Fruit fly (Drosophila melanogaster) whole organism, embryonic: Measurements from ENCODE around the gene CG32639.
A peak's percentile ranks its signal among the peaks of the same experiment; 100 is the strongest.

Source experiments
- Blimp-1 ChIP-seq: fragments of 200-800 bp; sonication (Bioruptor generic); optimal IDR thresholded peaks from 3 replicates; lab custom pipeline; 2018; ENCODE audit warnings: missing biosample characterization, missing genetic modification characterization, mild to moderate bottlenecking, moderate library complexity, missing genetic modification reagents
- CG10267 ChIP-seq: fragments of 200-800 bp; sonication (Bioruptor generic); optimal IDR thresholded peaks from 2 replicates; lab custom pipeline; 2018; ENCODE audit warnings: missing biosample characterization, mild to moderate bottlenecking, missing genetic modification characterization, moderate library complexity
- CG10543 ChIP-seq: fragments of 200-800 bp; sonication (Bioruptor generic); optimal IDR thresholded peaks from 3 replicates; lab custom pipeline; 2017; ENCODE audit warnings: missing biosample characterization, mild to moderate bottlenecking, missing genetic modification characterization, moderate library complexity
- CG10979 ChIP-seq: fragments of 200-800 bp; sonication (Bioruptor generic); optimal IDR thresholded peaks from 2 replicates; lab custom pipeline; 2018; ENCODE audit warnings: missing biosample characterization, mild to moderate bottlenecking, missing genetic modification characterization, moderate library complexity
- CG12391 ChIP-seq: fragments of 200-800 bp; sonication (Bioruptor generic); optimal IDR thresholded peaks from 3 replicates; lab custom pipeline; 2018; ENCODE audit warnings: missing biosample characterization, mild to moderate bottlenecking, missing genetic modification characterization, moderate library complexity
- CG13296 ChIP-seq: fragments of 200-800 bp; sonication (Bioruptor generic); optimal IDR thresholded peaks from 3 replicates; lab custom pipeline; 2018; ENCODE audit warnings: missing biosample characterization, mild to moderate bottlenecking, missing genetic modification characterization
- CG14441 ChIP-seq: fragments of 200-800 bp; sonication (Bioruptor generic); IDR thresholded peaks from 2 replicates; pipeline ENCODE4 v1.3.6; 2022; ENCODE audit warnings: missing biosample characterization, missing genetic modification characterization
- CG1602 ChIP-seq: fragments of 200-800 bp; sonication (Bioruptor generic); optimal IDR thresholded peaks from 3 replicates; lab custom pipeline; 2016; ENCODE audit warnings: missing biosample characterization, missing genetic modification characterization
- CG17361 ChIP-seq: fragments of 200-800 bp; sonication (Bioruptor generic); IDR thresholded peaks from 3 replicates; pipeline ENCODE4 v1.3.6; 2022; ENCODE audit warnings: missing biosample characterization, missing genetic modification characterization
- CG18262 ChIP-seq: fragments of 200-800 bp; optimal IDR thresholded peaks from 3 replicates; lab custom pipeline; 2019; ENCODE audit warnings: missing biosample characterization, mild to moderate bottlenecking, missing genetic modification characterization, moderate library complexity
- CG2202 ChIP-seq: fragments of 200-800 bp; sonication (Bioruptor generic); optimal IDR thresholded peaks from 2 replicates; lab custom pipeline; 2018; ENCODE audit warnings: missing biosample characterization, mild to moderate bottlenecking, missing genetic modification characterization
- CG30020 ChIP-seq: fragments of 200-800 bp; optimal IDR thresholded peaks from 2 replicates; lab custom pipeline; 2019; ENCODE audit warnings: missing biosample characterization, mild to moderate bottlenecking, missing genetic modification characterization, moderate library complexity
- CG3847 ChIP-seq: fragments of 200-800 bp; sonication (Bioruptor generic); IDR thresholded peaks from 2 replicates; pipeline ENCODE4 v1.3.6; 2022; ENCODE audit warnings: missing biosample characterization, missing genetic modification characterization
- CG4424 ChIP-seq: fragments of 200-800 bp; sonication (Bioruptor generic); optimal IDR thresholded peaks from 3 replicates; lab custom pipeline; 2016; ENCODE audit warnings: missing biosample characterization, missing genetic modification characterization
- CG5245 ChIP-seq: fragments of 200-800 bp; sonication (Bioruptor generic); optimal IDR thresholded peaks from 3 replicates; lab custom pipeline; 2016; ENCODE audit warnings: missing biosample characterization, missing genetic modification characterization
- CG6654 ChIP-seq: fragments of 200-800 bp; sonication (Bioruptor generic); optimal IDR thresholded peaks from 2 replicates; lab custom pipeline; 2017; ENCODE audit warnings: missing biosample characterization, mild to moderate bottlenecking, missing genetic modification characterization
- CG9817 ChIP-seq: fragments of 200-800 bp; sonication (Bioruptor generic); optimal IDR thresholded peaks from 2 replicates; lab custom pipeline; 2018; ENCODE audit warnings: missing biosample characterization, mild to moderate bottlenecking, missing genetic modification characterization, moderate library complexity
- Dek ChIP-seq: fragments of 200-800 bp; sonication (Bioruptor generic); optimal IDR thresholded peaks from 3 replicates; lab custom pipeline; 2019; ENCODE audit warnings: missing biosample characterization, mild to moderate bottlenecking, missing genetic modification characterization, moderate library complexity
- Drgx ChIP-seq: fragments of 200-800 bp; sonication (Bioruptor generic); IDR thresholded peaks from 2 replicates; pipeline ENCODE4 v1.3.6; 2022; ENCODE audit warnings: missing biosample characterization, missing genetic modification characterization
- Fer1 ChIP-seq: fragments of 200-800 bp; sonication (Bioruptor generic); optimal IDR thresholded peaks from 2 replicates; lab custom pipeline; 2017; ENCODE audit warnings: missing biosample characterization, mild to moderate bottlenecking, missing genetic modification characterization
- Hand ChIP-seq: fragments of 200-800 bp; sonication (Bioruptor generic); optimal IDR thresholded peaks from 2 replicates; lab custom pipeline; 2017; ENCODE audit warnings: mild to moderate bottlenecking, missing biosample characterization, missing genetic modification reagents, missing genetic modification characterization
- HmgD ChIP-seq: fragments of 200-800 bp; sonication (Bioruptor generic); optimal IDR thresholded peaks from 3 replicates; lab custom pipeline; 2016; ENCODE audit warnings: missing biosample characterization, missing genetic modification characterization
- HmgZ ChIP-seq: fragments of 200-800 bp; sonication (Bioruptor generic); optimal IDR thresholded peaks from 2 replicates; lab custom pipeline; 2018; ENCODE audit warnings: missing biosample characterization, mild to moderate bottlenecking, missing genetic modification characterization
- Nf-YC ChIP-seq: fragments of 200-800 bp; optimal IDR thresholded peaks from 3 replicates; lab custom pipeline; 2019; ENCODE audit warnings: missing biosample characterization, mild to moderate bottlenecking, missing genetic modification characterization, moderate library complexity
- Six4 ChIP-seq: fragments of 200-800 bp; sonication (Bioruptor generic); optimal IDR thresholded peaks from 2 replicates; lab custom pipeline; 2016; ENCODE audit warnings: missing biosample characterization, missing genetic modification characterization
- Sox102F ChIP-seq: fragments of 200-800 bp; sonication (Bioruptor generic); optimal IDR thresholded peaks from 2 replicates; lab custom pipeline; 2018; ENCODE audit warnings: missing biosample characterization, mild to moderate bottlenecking, missing genetic modification characterization, moderate library complexity
- Taf1 ChIP-seq: fragments of 200-800 bp; sonication (Bioruptor generic); IDR thresholded peaks from 2 replicates; pipeline ENCODE4 v1.3.6; 2022; ENCODE audit warnings: missing biosample characterization, missing genetic modification characterization
- Trl ChIP-seq, 3 experiments: fragments of >200 bp in 2 of 3; fragments of 200-800 bp in 1 of 3; sonication (Bioruptor generic) in 1 of 3; optimal IDR thresholded peaks; 2 replicates in 1 of 3; 3 replicates in 2 of 3; lab custom pipeline; 2016 to 2017; ENCODE audit warnings: missing biosample characterization in 1 of 3, missing genetic modification characterization in 1 of 3
- Xbp1 ChIP-seq: fragments of 200-800 bp; sonication (Bioruptor generic); optimal IDR thresholded peaks from 3 replicates; lab custom pipeline; 2016; ENCODE audit warnings: missing biosample characterization, mild to moderate bottlenecking, missing genetic modification characterization
- Xrp1 ChIP-seq: fragments of 200-800 bp; sonication (Bioruptor generic); IDR thresholded peaks from 2 replicates; pipeline ENCODE4 v1.3.6; 2022; ENCODE audit warnings: missing biosample characterization, missing genetic modification characterization
- ci ChIP-seq: fragments of 200-800 bp; sonication (Bioruptor generic); IDR thresholded peaks from 3 replicates; pipeline ENCODE4 v1.3.6; 2022; ENCODE audit warnings: missing biosample characterization, missing genetic modification characterization
- croc ChIP-seq: fragments of 200-800 bp; sonication (Bioruptor generic); conservative IDR thresholded peaks from 3 replicates; pipeline ENCODE4 v1.3.6; 2022; ENCODE audit warnings: missing biosample characterization, missing genetic modification characterization
- dmrt99B ChIP-seq: fragments of 200-800 bp; sonication (Bioruptor generic); optimal IDR thresholded peaks from 2 replicates; lab custom pipeline; 2018; ENCODE audit warnings: missing biosample characterization, mild to moderate bottlenecking, missing genetic modification characterization, moderate library complexity
- fd3F ChIP-seq: fragments of 200-800 bp; sonication (Bioruptor generic); optimal IDR thresholded peaks from 2 replicates; lab custom pipeline; 2018; ENCODE audit warnings: missing biosample characterization, mild to moderate bottlenecking, missing genetic modification characterization, moderate library complexity
- fd64A ChIP-seq: fragments of 200-800 bp; sonication (Bioruptor generic); optimal IDR thresholded peaks from 3 replicates; lab custom pipeline; 2018; ENCODE audit warnings: missing biosample characterization, mild to moderate bottlenecking, missing genetic modification characterization
- fd96Cb ChIP-seq: fragments of 200-800 bp; sonication (Bioruptor generic); optimal IDR thresholded peaks from 2 replicates; lab custom pipeline; 2018; ENCODE audit warnings: missing biosample characterization, mild to moderate bottlenecking, missing genetic modification characterization, moderate library complexity
- gce ChIP-seq: fragments of 200-800 bp; sonication (Bioruptor generic); IDR thresholded peaks from 3 replicates; pipeline ENCODE4 v1.3.6; 2022; ENCODE audit warnings: missing biosample characterization, missing genetic modification characterization
- grn ChIP-seq: fragments of 200-800 bp; sonication (Bioruptor generic); optimal IDR thresholded peaks from 3 replicates; lab custom pipeline; 2017; ENCODE audit warnings: missing biosample characterization, missing genetic modification characterization
- her ChIP-seq: fragments of 200-800 bp; sonication (Bioruptor generic); optimal IDR thresholded peaks from 2 replicates; lab custom pipeline; 2016; ENCODE audit warnings: missing biosample characterization, missing genetic modification characterization
- nau ChIP-seq: fragments of 200-800 bp; sonication (Bioruptor generic); optimal IDR thresholded peaks from 3 replicates; lab custom pipeline; 2017; ENCODE audit warnings: missing biosample characterization, mild to moderate bottlenecking, missing genetic modification characterization, missing genetic modification reagents
- nom ChIP-seq: fragments of 200-800 bp; sonication (Bioruptor generic); optimal IDR thresholded peaks from 2 replicates; lab custom pipeline; 2017; ENCODE audit warnings: missing biosample characterization, missing genetic modification characterization, mild to moderate bottlenecking, moderate library complexity, missing genetic modification reagents
- peb ChIP-seq: fragments of 200-800 bp; sonication (Bioruptor generic); IDR thresholded peaks from 2 replicates; pipeline ENCODE4 v1.3.6; 2022; ENCODE audit warnings: missing biosample characterization, missing genetic modification characterization
- pho ChIP-seq: fragments of 200-800 bp; sonication (Bioruptor generic); optimal IDR thresholded peaks from 2 replicates; lab custom pipeline; 2016; ENCODE audit warnings: missing biosample characterization, missing genetic modification characterization
- prd ChIP-seq, 3 experiments: fragments of >200 bp in 2 of 3; fragments of 200-800 bp in 1 of 3; sonication (Bioruptor generic) in 1 of 3; optimal IDR thresholded peaks in 2 of 3; IDR thresholded peaks in 1 of 3; 2 replicates in 2 of 3; 3 replicates in 1 of 3; pipeline versions ENCODE4 v1.3.6 to Lab custom; 2017 to 2022; ENCODE audit warnings: missing biosample characterization in 1 of 3, missing genetic modification characterization in 1 of 3
- row ChIP-seq: fragments of 200-800 bp; sonication (Bioruptor generic); IDR thresholded peaks from 3 replicates; pipeline ENCODE4 v1.3.6; 2022; ENCODE audit warnings: missing biosample characterization, missing genetic modification characterization
- sisA ChIP-seq: fragments of 200-800 bp; sonication (Bioruptor generic); IDR thresholded peaks from 2 replicates; pipeline ENCODE4 v1.3.6; 2022; ENCODE audit warnings: missing biosample characterization, missing genetic modification characterization
- stc ChIP-seq: fragments of 200-800 bp; sonication (Bioruptor generic); IDR thresholded peaks from 2 replicates; pipeline ENCODE4 v1.3.6; 2022; ENCODE audit warnings: missing biosample characterization, missing genetic modification characterization
- sug ChIP-seq: fragments of 200-800 bp; optimal IDR thresholded peaks from 2 replicates; lab custom pipeline; 2019; ENCODE audit warnings: missing biosample characterization, mild to moderate bottlenecking, missing genetic modification characterization, moderate library complexity
- unpg ChIP-seq: fragments of 200-800 bp; sonication (Bioruptor generic); optimal IDR thresholded peaks from 3 replicates; lab custom pipeline; 2018; ENCODE audit warnings: missing biosample characterization, mild to moderate bottlenecking, missing genetic modification characterization, moderate library complexity

CG32639 gene

dm6 chrX:13275139-13275538 is 38.8 kb upstream of the CG32639 start (continued):
- TF ChIP-seq Xrp1 (GFP tag; lab: Robert Waterston, UW) (peak; percentile 37; the same call in 1 of the 2 replicates), Fer1 (GFP tag; lab: Kevin White, UChicago) (peak; percentile 23), sug (tag; lab: Kevin White, UChicago) (peak; percentile 21), Six4 (peak; percentile 33), nau (GFP tag; lab: Kevin White, UChicago) (no peak), nom (GFP tag; lab: Kevin White, UChicago) (peak; percentile 48), Nf-YC (tag; lab: Kevin White, UChicago) (peak; percentile 47), Blimp-1 (peak; percentile 57), peb (no peak), HmgD (GFP tag; lab: Kevin White, UChicago) (no peak), croc (GFP tag; lab: Robert Waterston, UW) (peak; percentile 44; the same call in 2 of the 3 replicates), CG30020 (peak; percentile 2), Drgx (peak; percentile 31; the same call in 1 of the 2 replicates), sisA (GFP tag; lab: Robert Waterston, UW) (peak; percentile 46), CG13296 (GFP tag; lab: Kevin White, UChicago) (peak; percentile 43), Dek (tag; lab: Kevin White, UChicago) (peak; percentile 2), CG6654 (GFP tag; lab: Kevin White, UChicago) (peak; percentile 18), CG10267 (peak; percentile 19), CG5245 (GFP tag; lab: Kevin White, UChicago) (peak; percentile 17), stc (GFP tag; lab: Robert Waterston, UW) (0 out of 2 replicates have a peak, but pooled peaks have one; percentile 50), CG12391 (tag; lab: Kevin White, UChicago) (peak; percentile 58), Taf1 (peak; percentile 25; the same call in 1 of the 2 replicates), CG17361 (GFP tag; lab: Robert Waterston, UW) (peak; percentile 70; the same call in 2 of the 3 replicates), CG9817 (tag; lab: Kevin White, UChicago) (peak; percentile 35), CG18262 (tag; lab: Kevin White, UChicago) (peak; percentile 69), grn (GFP tag; lab: Kevin White, UChicago) (no peak), fd3F (peak; percentile 20), CG10979 (tag; lab: Kevin White, UChicago) (peak; percentile 64), her (no peak), ci (GFP tag; lab: Robert Waterston, UW) (0 out of 3 replicates have a peak, but pooled peaks have one; percentile 14), Trl (optimal IDR thresholded peaks at IDR 0.05; lab: Kevin White, UChicago) (peak in 1 of 2 experiments; percentile 4), Trl (GFP tag; optimal IDR thresholded peaks at IDR 0.05; lab: Kevin White, UChicago) (no peak), CG10543 (GFP tag; lab: Kevin White, UChicago) (peak; percentile 54), CG4424 (peak; percentile 49), dmrt99B (tag; lab: Kevin White, UChicago) (peak; percentile 75), CG14441 (GFP tag; lab: Robert Waterston, UW) (0 out of 2 replicates have a peak, but pooled peaks have one; percentile 11), fd64A (GFP tag; lab: Kevin White, UChicago) (no peak), CG1602 (peak; percentile 39), row (GFP tag; lab: Robert Waterston, UW) (peak; percentile 74), unpg (peak; percentile 47), Sox102F (peak; percentile 59), pho (GFP tag; lab: Kevin White, UChicago) (no peak), fd96Cb (tag; lab: Kevin White, UChicago) (peak; percentile 50), CG2202 (tag; lab: Kevin White, UChicago) (no peak), Xbp1 (GFP tag; lab: Kevin White, UChicago) (peak; percentile 39), gce (GFP tag; lab: Robert Waterston, UW) (no peak), prd (optimal IDR thresholded peaks at IDR 0.05; lab: Kevin White, UChicago) (no peak), prd (GFP tag; IDR thresholded peaks at IDR 0.05; lab: Robert Waterston, UW) (peak; percentile 64), Hand (GFP tag; lab: Kevin White, UChicago) (peak; percentile 14), HmgZ (tag; lab: Kevin White, UChicago) (peak; percentile 7), CG3847 (0 out of 2 replicates have a peak, but pooled peaks have one; percentile 37)
